Worm (Caenorhabditis elegans) whole organism, L4 larva: ENCODE results near the gene srb-1.

Experiments
- F49E8.2 ChIP-seq: sonication (generic microtip); optimal IDR thresholded peaks from 2 replicates; lab custom pipeline; 2016; ENCODE audit warnings: missing compliant biosample characterization, mild to moderate bottlenecking, missing genetic modification characterization, borderline replicate concordance
- Y105C5A.15 ChIP-seq: fragments of 200-800 bp; sonication (Bioruptor generic); IDR thresholded peaks from 2 replicates; pipeline ENCODE4 v1.3.6; 2022; ENCODE audit warnings: missing genetic modification characterization, missing compliant biosample characterization
- Y5F2A.4 ChIP-seq: fragments of 200-800 bp; sonication (Bioruptor generic); optimal IDR thresholded peaks from 2 replicates; lab custom pipeline; 2018; ENCODE audit warnings: mild to moderate bottlenecking, missing genetic modification characterization, missing compliant biosample characterization
- aly-2 ChIP-seq: sonication (generic microtip); optimal IDR thresholded peaks from 2 replicates; lab custom pipeline; 2018; ENCODE audit warnings: missing biosample characterization, missing genetic modification characterization
- ceh-32 ChIP-seq: sonication (generic microtip); optimal IDR thresholded peaks from 2 replicates; lab custom pipeline; 2016; ENCODE audit warnings: mild to moderate bottlenecking, missing genetic modification characterization, missing compliant biosample characterization; ENCODE audit not compliant: poor library complexity
- egl-27 ChIP-seq: sonication (generic microtip); optimal IDR thresholded peaks from 3 replicates; lab custom pipeline; 2017; ENCODE audit warnings: missing biosample characterization, missing genetic modification reagents, missing genetic modification characterization
- jun-1 ChIP-seq: fragments of 150-350 bp; optimal IDR thresholded peaks from 2 replicates; lab custom pipeline; 2014; ENCODE audit warnings: missing biosample characterization, missing genetic modification reagents, missing genetic modification characterization
- nhr-25 ChIP-seq: sonication (generic microtip); optimal IDR thresholded peaks from 2 replicates; lab custom pipeline; 2017; ENCODE audit warnings: missing genetic modification characterization, mild to moderate bottlenecking, missing compliant biosample characterization, antibody characterized with exemption, moderate library complexity, borderline replicate concordance; ENCODE audit not compliant: insufficient read depth
- nhr-76 ChIP-seq: fragments of 150-350 bp; optimal IDR thresholded peaks from 2 replicates; lab custom pipeline; 2014; ENCODE audit warnings: missing biosample characterization, missing genetic modification characterization
- nhr-77 ChIP-seq: fragments of 150-350 bp; optimal IDR thresholded peaks from 2 replicates; lab custom pipeline; 2014; ENCODE audit warnings: missing biosample characterization, missing genetic modification characterization
- pqm-1 ChIP-seq: sonication (generic microtip); optimal IDR thresholded peaks from 2 replicates; lab custom pipeline; 2017; ENCODE audit warnings: missing biosample characterization, missing genetic modification characterization
- skn-1 ChIP-seq: fragments of 150-350 bp; optimal IDR thresholded peaks from 2 replicates; lab custom pipeline; 2014; ENCODE audit warnings: missing biosample characterization, missing genetic modification characterization
- ztf-11 ChIP-seq: fragments of 150-350 bp; optimal IDR thresholded peaks from 2 replicates; lab custom pipeline; 2014; ENCODE audit warnings: missing biosample characterization, missing genetic modification characterization

ce11 chrII:5174370-5174769 is 3.5 kb upstream of the srb-1 start, which contains the start of gene C27D6.3:
- TF ChIP-seq ztf-11 (tag; lab: Kevin White, UChicago) (no peak), nhr-25 (tag; lab: Kevin White, UChicago) (no peak), skn-1 (tag; lab: Kevin White, UChicago) (no peak), ceh-32 (tag; lab: Kevin White, UChicago) (no peak), F49E8.2 (tag; lab: Kevin White, UChicago) (no peak), Y5F2A.4 (no peak), Y105C5A.15 (GFP tag; lab: Robert Waterston, UW) (no peak), egl-27 (no peak), nhr-76 (tag; lab: Kevin White, UChicago) (no peak), pqm-1 (tag; lab: Kevin White, UChicago) (no peak), nhr-77 (tag; lab: Kevin White, UChicago) (no peak), aly-2 (tag; lab: Kevin White, UChicago) (no peak), jun-1 (no peak)
